Fruit fly (Drosophila melanogaster): ENCODE results near the gene CG13023.

Gene CG13023

dm6 chr3L:16896408-16896807 is 30.8 kb downstream of the CG13023 start:
- no peak for TF ChIP-seq Hey (tag; optimal IDR thresholded peaks at IDR 0.05)
- TF ChIP-seq trem (tag; optimal IDR thresholded peaks at IDR 0.05) = no peak
- no peak for TF ChIP-seq oc (tag; optimal IDR thresholded peaks at IDR 0.05)
- TF ChIP-seq bab2 (GFP tag; optimal IDR thresholded peaks at IDR 0.05) = no peak
- no peak for TF ChIP-seq insv (GFP tag; optimal IDR thresholded peaks at IDR 0.05)
- TF ChIP-seq Deaf1 (tag; optimal IDR thresholded peaks at IDR 0.05) = peak; percentile 28
- TF ChIP-seq gro (GFP tag; optimal IDR thresholded peaks at IDR 0.05) = no peak
- TF ChIP-seq Ravus (GFP tag; IDR thresholded peaks at IDR 0.05) = no peak
- no peak; the same call in 2 of the 3 replicates for TF ChIP-seq CG6791 (GFP tag; IDR thresholded peaks at IDR 0.05; ENCODE audit: partially characterized antibody)
- no peak for TF ChIP-seq Bdp1 (GFP tag; optimal IDR thresholded peaks at IDR 0.05)
- no peak for TF ChIP-seq CG11723 (GFP tag; optimal IDR thresholded peaks at IDR 0.05)
- no peak for TF ChIP-seq CG1529 (GFP tag; optimal IDR thresholded peaks at IDR 0.05)
- no peak for TF ChIP-seq tgo (GFP tag; IDR thresholded peaks at IDR 0.05)
- no peak for TF ChIP-seq chif (GFP tag; optimal IDR thresholded peaks at IDR 0.05)
- no peak for TF ChIP-seq croc (GFP tag; conservative IDR thresholded peaks at IDR 0.05)
- TF ChIP-seq wor (GFP tag; IDR thresholded peaks at IDR 0.05) = no peak
- TF ChIP-seq NFAT (GFP tag; IDR thresholded peaks at IDR 0.05) = peak; percentile 28; the same call in 1 of the 2 replicates
- TF ChIP-seq fd96Cb (tag; optimal IDR thresholded peaks at IDR 0.05) = no peak
- TF ChIP-seq tio (GFP tag; optimal IDR thresholded peaks at IDR 0.05) = no peak
- no peak for TF ChIP-seq Stat92E (GFP tag; optimal IDR thresholded peaks at IDR 0.05)
- no peak for TF ChIP-seq ap (GFP tag; IDR thresholded peaks at IDR 0.05)
- TF ChIP-seq Rx (GFP tag; IDR thresholded peaks at IDR 0.05) = no peak
- TF ChIP-seq en (GFP tag; optimal IDR thresholded peaks at IDR 0.05) = no peak
- TF ChIP-seq sim (GFP tag; IDR thresholded peaks at IDR 0.05) = no peak
- TF ChIP-seq E2f2 (GFP tag; IDR thresholded peaks at IDR 0.05) = 0 out of 2 replicates have a peak, but pooled peaks have one; percentile 16
- TF ChIP-seq Abd-B (GFP tag; optimal IDR thresholded peaks at IDR 0.05) = no peak
- peak; percentile 37 for TF ChIP-seq CG12769 (tag; optimal IDR thresholded peaks at IDR 0.05)
- TF ChIP-seq CG2120 (GFP tag; optimal IDR thresholded peaks at IDR 0.05) = peak; percentile 20
- TF ChIP-seq CG14014 (GFP tag; IDR thresholded peaks at IDR 0.05) = no peak
- TF ChIP-seq CkIIα-i1 (GFP tag; IDR thresholded peaks at IDR 0.05) = no peak
- no peak for TF ChIP-seq CG5953 (GFP tag; IDR thresholded peaks at IDR 0.05)
- TF ChIP-seq kah (GFP tag; optimal IDR thresholded peaks at IDR 0.05) = no peak
- no peak for TF ChIP-seq dmrt99B (tag; optimal IDR thresholded peaks at IDR 0.05)
- no peak for TF ChIP-seq sima (GFP tag; optimal IDR thresholded peaks at IDR 0.05)
- no peak for TF ChIP-seq Hr51 (GFP tag; optimal IDR thresholded peaks at IDR 0.05)
- TF ChIP-seq CG8089 (GFP tag; optimal IDR thresholded peaks at IDR 0.05) = no peak
- TF ChIP-seq Jarid2 (GFP tag; optimal IDR thresholded peaks at IDR 0.05) = no peak
- TF ChIP-seq h (optimal IDR thresholded peaks at IDR 0.05) = no peak
- no peak for TF ChIP-seq sr (GFP tag; IDR thresholded peaks at IDR 0.05)
- peak; percentile 32 for TF ChIP-seq BEAF-32 (GFP tag; optimal IDR thresholded peaks at IDR 0.05)
- TF ChIP-seq Lpt (GFP tag; optimal IDR thresholded peaks at IDR 0.05) = no peak
- peak; percentile 81 for TF ChIP-seq CG2199 (GFP tag; IDR thresholded peaks at IDR 0.05)
- 0 out of 2 replicates have a peak, but pooled peaks have one; percentile 7 for TF ChIP-seq CG9932 (GFP tag; IDR thresholded peaks at IDR 0.05)
- no peak for TF ChIP-seq tup (GFP tag; optimal IDR thresholded peaks at IDR 0.05)
- TF ChIP-seq CTCF (GFP tag; optimal IDR thresholded peaks at IDR 0.05) = peak; percentile 93
- TF ChIP-seq Pdp1 (GFP tag; optimal IDR thresholded peaks at IDR 0.05) = no peak
- no peak for TF ChIP-seq sens (GFP tag)
- TF ChIP-seq ERR (GFP tag; optimal IDR thresholded peaks at IDR 0.05) = no peak
- TF ChIP-seq ac (GFP tag; optimal IDR thresholded peaks at IDR 0.05) = no peak
- TF ChIP-seq BtbVII (GFP tag; optimal IDR thresholded peaks at IDR 0.05) = no peak
- TF ChIP-seq al (GFP tag; IDR thresholded peaks at IDR 0.05) = no peak
- TF ChIP-seq CG6813 (GFP tag; optimal IDR thresholded peaks at IDR 0.05) = no peak
- peak; percentile 40; the same call in 1 of the 3 replicates for TF ChIP-seq row (GFP tag; IDR thresholded peaks at IDR 0.05)
